Fruit fly (Drosophila melanogaster): Measurements from ENCODE around the gene CG34173.
A peak's percentile ranks its signal among the peaks of the same experiment; 100 is the strongest.

The CG34173 gene

dm6 chr2L:22036877-22037276, 17.2 kb downstream of the CG34173 start (continued):
- TF ChIP-seq CHES-1-like (GFP tag; optimal IDR thresholded peaks at IDR 0.05) (no peak), CG3407 (GFP tag; optimal IDR thresholded peaks at IDR 0.05) (peak; percentile 31), HLH3B (GFP tag; IDR thresholded peaks at IDR 0.05) (no peak), CG1602 (GFP tag; optimal IDR thresholded peaks at IDR 0.05) (peak; percentile 4), cg (GFP tag; optimal IDR thresholded peaks at IDR 0.05) (no peak), fd102C (GFP tag; optimal IDR thresholded peaks at IDR 0.05) (peak; percentile 62), pb (GFP tag; optimal IDR thresholded peaks at IDR 0.05) (no peak), CG12299 (tag; optimal IDR thresholded peaks at IDR 0.05) (no peak), CG16863 (GFP tag; optimal IDR thresholded peaks at IDR 0.05) (no peak), zen (tag; optimal IDR thresholded peaks at IDR 0.05) (peak; percentile 37), zfh1 (GFP tag; IDR thresholded peaks at IDR 0.05) (no peak), Lhr (GFP tag; optimal IDR thresholded peaks at IDR 0.05) (peak; percentile 25), CG4328 (GFP tag; optimal IDR thresholded peaks at IDR 0.05) (peak; percentile 5), CG8089 (GFP tag; optimal IDR thresholded peaks at IDR 0.05) (peak; percentile 4), CG17912 (GFP tag; optimal IDR thresholded peaks at IDR 0.05) (no peak), otp (GFP tag; IDR thresholded peaks at IDR 0.05) (peak; percentile 74; the same call in 2 of the 3 replicates), HmgD (GFP tag; optimal IDR thresholded peaks at IDR 0.05) (no peak), CG16813 (GFP tag; IDR thresholded peaks at IDR 0.05; ENCODE audit: partially characterized antibody) (no peak), CG6813 (GFP tag; optimal IDR thresholded peaks at IDR 0.05) (peak; percentile 59), CG31441 (GFP tag; IDR thresholded peaks at IDR 0.05) (peak; percentile 44; the same call in 1 of the 2 replicates), tup (GFP tag; optimal IDR thresholded peaks at IDR 0.05) (peak; percentile 4), NK7.1 (GFP tag; optimal IDR thresholded peaks at IDR 0.05) (no peak), CG2202 (tag; optimal IDR thresholded peaks at IDR 0.05) (peak; percentile 53), CG7928 (GFP tag; optimal IDR thresholded peaks at IDR 0.05) (no peak), cwo (GFP tag; optimal IDR thresholded peaks at IDR 0.05) (no peak), CG7987 (GFP tag; optimal IDR thresholded peaks at IDR 0.05) (no peak), CG1603 (tag; optimal IDR thresholded peaks at IDR 0.05) (peak; percentile 14), CG13424 (tag; optimal IDR thresholded peaks at IDR 0.05) (peak; percentile 10), CG15601 (tag; optimal IDR thresholded peaks at IDR 0.05) (peak; percentile 62), Trl (optimal IDR thresholded peaks at IDR 0.05) (no peak), Trl (GFP tag; optimal IDR thresholded peaks at IDR 0.05) (no peak), Lpt (GFP tag; optimal IDR thresholded peaks at IDR 0.05) (no peak), CG31365 (tag; optimal IDR thresholded peaks at IDR 0.05) (no peak), CG18764 (GFP tag; optimal IDR thresholded peaks at IDR 0.05) (peak; percentile 0), CG1529 (GFP tag; optimal IDR thresholded peaks at IDR 0.05) (peak; percentile 13), Mad (GFP tag; optimal IDR thresholded peaks at IDR 0.05) (no peak), CG8290 (GFP tag; optimal IDR thresholded peaks at IDR 0.05) (no peak), CG8290 (tag; optimal IDR thresholded peaks at IDR 0.05) (peak in 1 of 2 experiments; percentile 35), CG10147 (GFP tag; optimal IDR thresholded peaks at IDR 0.05) (no peak), Asciz (GFP tag; optimal IDR thresholded peaks at IDR 0.05) (peak; percentile 41), stwl (tag; optimal IDR thresholded peaks at IDR 0.05) (no peak), Ptx1 (GFP tag; IDR thresholded peaks at IDR 0.05) (no peak), Xrp1 (GFP tag; IDR thresholded peaks at IDR 0.05) (peak; percentile 79), ac (GFP tag; optimal IDR thresholded peaks at IDR 0.05) (peak; percentile 73), ara (GFP tag; IDR thresholded peaks at IDR 0.05) (peak; percentile 52; the same call in 1 of the 2 replicates), CG2199 (GFP tag; IDR thresholded peaks at IDR 0.05) (0 out of 3 replicates have a peak, but pooled peaks have one; percentile 51), CG15011 (GFP tag; optimal IDR thresholded peaks at IDR 0.05) (peak; percentile 13), CG5245 (GFP tag; optimal IDR thresholded peaks at IDR 0.05) (no peak), CG15479 (GFP tag; optimal IDR thresholded peaks at IDR 0.05) (peak; percentile 8), dati (GFP tag; IDR thresholded peaks at IDR 0.05) (no peak), NC2β (GFP tag; optimal IDR thresholded peaks at IDR 0.05) (peak; percentile 18), H15 (GFP tag; IDR thresholded peaks at IDR 0.05) (no peak)

All from whole organism, embryonic.